Fruit fly (Drosophila melanogaster): ENCODE results near the gene Pli.

Pli gene

DNA sequence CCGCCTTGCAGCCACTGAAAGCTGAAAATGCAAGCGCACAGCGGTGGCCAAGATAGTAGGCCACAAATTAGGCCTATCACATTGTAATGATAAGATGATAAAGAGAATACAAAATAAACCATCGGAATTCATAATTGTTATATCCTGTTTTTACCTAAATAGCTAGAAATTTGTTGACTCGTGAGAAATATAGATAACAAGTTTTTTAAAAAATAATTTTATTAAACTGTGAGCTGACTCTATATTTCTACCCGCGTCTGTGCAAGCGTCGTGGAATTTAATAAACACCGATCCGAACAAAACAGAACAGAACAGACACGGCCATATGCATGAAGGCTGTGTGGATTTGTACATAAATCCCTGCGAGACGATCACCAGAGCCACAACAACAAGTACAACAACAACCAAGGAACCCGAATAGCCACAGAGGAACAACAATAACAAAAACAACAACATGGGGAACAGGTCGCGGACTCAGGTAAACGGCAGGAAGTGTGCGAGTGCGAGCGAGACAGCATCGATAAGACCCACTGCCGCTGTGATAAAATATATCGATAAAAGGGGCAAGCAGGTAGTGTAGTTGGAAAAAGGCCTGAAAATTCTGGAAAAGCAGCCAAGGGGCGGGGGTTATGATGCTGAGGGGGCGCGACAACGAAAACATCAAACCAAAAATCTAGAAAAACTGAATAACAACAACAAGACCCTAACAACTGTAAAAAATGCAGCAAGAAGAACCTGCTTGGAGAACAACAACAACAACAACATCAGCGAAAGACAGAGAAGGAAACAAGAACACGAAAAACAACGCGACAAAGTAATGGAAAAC lies 3.4 kb downstream of the Pli start (continued):
- peak; percentile 76 for TF ChIP-seq CG5180 (GFP tag; optimal IDR thresholded peaks at IDR 0.05)
- peak; percentile 62 for TF ChIP-seq nau (GFP tag; optimal IDR thresholded peaks at IDR 0.05)
- no peak; the same call in 2 of the 3 replicates for TF ChIP-seq sr (GFP tag; IDR thresholded peaks at IDR 0.05)
- peak; percentile 84 for TF ChIP-seq CG10209 (GFP tag; optimal IDR thresholded peaks at IDR 0.05)
- TF ChIP-seq scrt (GFP tag; optimal IDR thresholded peaks at IDR 0.05), result peak; percentile 55
- no peak; the same call in 1 of the 2 replicates for TF ChIP-seq crol (GFP tag; IDR thresholded peaks at IDR 0.05)

DNA sequence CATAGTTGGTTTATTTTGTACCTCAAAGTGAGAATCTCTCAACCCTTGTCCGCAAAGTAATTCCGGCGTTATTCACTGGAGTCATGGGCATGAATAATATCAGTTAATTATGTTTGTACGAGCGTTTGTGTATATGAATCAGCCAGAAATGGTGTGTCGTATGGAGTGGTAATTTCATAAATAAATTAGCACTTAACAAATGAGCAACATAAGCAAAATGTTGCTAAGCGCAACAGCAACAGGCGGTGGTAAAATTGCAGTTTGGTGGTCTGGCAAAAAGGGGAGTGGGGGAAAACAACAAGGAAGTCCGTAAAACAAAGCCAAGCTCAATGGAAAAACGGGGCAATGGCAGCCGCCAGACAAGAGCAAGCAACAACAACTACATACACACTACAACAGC lies 4.2 kb downstream of the Pli start:
- TF ChIP-seq Med (GFP tag) (peak; percentile 55), NC2α (GFP tag; optimal IDR thresholded peaks at IDR 0.05) (no peak), HmgZ (tag; optimal IDR thresholded peaks at IDR 0.05) (no peak), CG7839 (tag; optimal IDR thresholded peaks at IDR 0.05) (no peak), YL-1 (GFP tag; optimal IDR thresholded peaks at IDR 0.05) (no peak), chinmo (GFP tag; IDR thresholded peaks at IDR 0.05; ENCODE audit: partially characterized antibody) (0 out of 4 replicates have a peak, but pooled peaks have one; percentile 30)

DNA sequence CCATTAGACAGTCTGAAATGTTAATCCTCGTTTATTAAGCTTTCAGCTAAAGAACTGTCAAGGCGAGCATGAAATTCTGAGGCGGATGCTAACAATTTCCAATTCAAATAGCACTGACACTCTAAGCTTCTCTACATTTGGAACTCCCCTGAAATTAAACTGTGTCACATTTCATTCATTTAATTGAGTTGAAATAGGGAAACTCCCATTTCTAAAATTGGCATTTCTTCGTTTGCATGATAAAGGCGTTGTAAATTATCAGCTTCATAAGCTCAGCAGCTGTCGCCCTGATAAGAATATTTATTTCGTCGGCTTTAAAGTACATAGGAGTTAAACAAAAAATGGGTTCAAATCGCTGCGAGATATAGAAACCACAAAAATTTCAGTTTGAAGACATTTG lies 4.7 kb downstream of the Pli start:
- TF ChIP-seq Vsx1 (GFP tag; optimal IDR thresholded peaks at IDR 0.05) (no peak), CG10959 (GFP tag; IDR thresholded peaks at IDR 0.05) (no peak), nmo (GFP tag; optimal IDR thresholded peaks at IDR 0.05) (no peak), HLH54F (GFP tag; optimal IDR thresholded peaks at IDR 0.05) (no peak), hth (optimal IDR thresholded peaks at IDR 0.05) (no peak), crp (GFP tag; optimal IDR thresholded peaks at IDR 0.05) (no peak), D19A (tag; optimal IDR thresholded peaks at IDR 0.05) (no peak), pho (GFP tag; optimal IDR thresholded peaks at IDR 0.05) (no peak), Poxn (GFP tag; IDR thresholded peaks at IDR 0.05) (no peak), Xrp1 (GFP tag; IDR thresholded peaks at IDR 0.05) (no peak), CG1602 (GFP tag; optimal IDR thresholded peaks at IDR 0.05) (no peak), CG9876 (GFP tag; optimal IDR thresholded peaks at IDR 0.05) (no peak)

DNA sequence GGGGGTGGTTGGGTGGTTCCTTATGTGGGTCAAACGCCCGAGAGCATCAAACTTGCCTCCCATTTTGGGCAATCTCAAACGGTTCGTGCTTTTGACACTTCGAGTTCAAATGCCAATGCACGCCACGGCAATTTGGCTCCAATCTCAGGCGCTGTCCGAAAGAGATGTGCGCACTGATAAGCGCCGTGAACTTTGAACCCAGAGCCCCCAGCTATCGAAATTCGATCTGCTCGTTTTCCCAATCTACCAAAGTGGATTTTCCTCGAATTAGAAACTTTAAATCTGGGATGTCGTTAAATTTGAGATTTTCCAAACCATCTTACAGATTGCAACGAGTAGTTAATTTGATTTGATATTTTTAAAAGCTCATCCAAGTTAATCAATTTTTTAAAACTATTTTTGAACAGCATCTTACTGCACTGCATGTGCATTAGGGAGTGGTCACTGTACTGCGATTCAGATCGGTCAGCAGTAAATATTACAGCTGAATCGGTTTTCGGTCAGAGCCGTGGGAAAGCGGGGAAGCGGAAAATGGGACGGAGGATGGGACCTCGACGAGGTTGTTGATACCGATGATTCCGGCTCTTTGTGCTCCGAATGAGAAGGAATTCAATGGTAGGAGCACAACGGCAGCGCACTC lies 5.6 kb downstream of the Pli start:
- TF ChIP-seq run (tag; optimal IDR thresholded peaks at IDR 0.05) (no peak), Med (GFP tag) (peak; percentile 18), unpg (GFP tag; optimal IDR thresholded peaks at IDR 0.05) (no peak), gcm2 (GFP tag; optimal IDR thresholded peaks at IDR 0.05) (no peak), tna (GFP tag; IDR thresholded peaks at IDR 0.05; ENCODE audit: partially characterized antibody) (no peak), Drgx (GFP tag; IDR thresholded peaks at IDR 0.05) (no peak), gsb (GFP tag; IDR thresholded peaks at IDR 0.05) (no peak), CG2199 (GFP tag; IDR thresholded peaks at IDR 0.05) (no peak), CG6175 (GFP tag; IDR thresholded peaks at IDR 0.05) (no peak), usp (GFP tag; optimal IDR thresholded peaks at IDR 0.05) (no peak), CG14050 (GFP tag; IDR thresholded peaks at IDR 0.05) (no peak), CG17186 (GFP tag; optimal IDR thresholded peaks at IDR 0.05) (no peak), kni (GFP tag; optimal IDR thresholded peaks at IDR 0.05) (no peak), zen2 (GFP tag; IDR thresholded peaks at IDR 0.05; ENCODE audit: partially characterized antibody) (no peak), grn (GFP tag; optimal IDR thresholded peaks at IDR 0.05) (peak; percentile 9), unc-4 (GFP tag; IDR thresholded peaks at IDR 0.05; ENCODE audit: partially characterized antibody) (no peak), CG11723 (GFP tag; optimal IDR thresholded peaks at IDR 0.05) (no peak), Ets65A (GFP tag) (no peak), CG17385 (GFP tag; optimal IDR thresholded peaks at IDR 0.05) (no peak), her (GFP tag; optimal IDR thresholded peaks at IDR 0.05) (no peak), Hr78 (GFP tag; optimal IDR thresholded peaks at IDR 0.05) (peak in 1 of 2 experiments; percentile 95), CG18011 (GFP tag; optimal IDR thresholded peaks at IDR 0.05) (no peak)

Measured in whole organism, embryonic.